Fruit fly (Drosophila melanogaster) whole organism, embryonic: ENCODE data around the gene CG43175.

Experiments used
- Abd-B ChIP-seq: fragments of 200-800 bp; sonication (Bioruptor generic); optimal IDR thresholded peaks from 2 replicates; lab custom pipeline; 2018; ENCODE audit warnings: missing biosample characterization, mild to moderate bottlenecking, missing genetic modification characterization, moderate library complexity
- Bdp1 ChIP-seq: fragments of 200-800 bp; sonication (Bioruptor generic); optimal IDR thresholded peaks from 3 replicates; lab custom pipeline; 2016; ENCODE audit warnings: missing biosample characterization, missing genetic modification characterization
- CG11247 ChIP-seq: fragments of 200-800 bp; sonication (Bioruptor generic); IDR thresholded peaks from 2 replicates; pipeline ENCODE4 v1.3.6; 2022; ENCODE audit warnings: missing biosample characterization, missing genetic modification characterization
- CG13424 ChIP-seq: fragments of 200-800 bp; sonication (Bioruptor generic); optimal IDR thresholded peaks from 2 replicates; lab custom pipeline; 2019; ENCODE audit warnings: missing biosample characterization, mild to moderate bottlenecking, missing genetic modification characterization, moderate library complexity
- CG13894 ChIP-seq: fragments of 200-800 bp; sonication (Bioruptor generic); optimal IDR thresholded peaks from 3 replicates; lab custom pipeline; 2018; ENCODE audit warnings: missing biosample characterization, mild to moderate bottlenecking, missing genetic modification characterization, moderate library complexity
- CG15269 ChIP-seq: fragments of 200-800 bp; sonication (Bioruptor generic); optimal IDR thresholded peaks from 2 replicates; lab custom pipeline; 2018; ENCODE audit warnings: missing biosample characterization, mild to moderate bottlenecking, missing genetic modification characterization, moderate library complexity
- CG15696 ChIP-seq: fragments of 200-800 bp; sonication (Bioruptor generic); optimal IDR thresholded peaks from 2 replicates; lab custom pipeline; 2019; ENCODE audit warnings: missing biosample characterization, mild to moderate bottlenecking, missing genetic modification characterization, moderate library complexity
- CG16779 ChIP-seq: fragments of 200-800 bp; sonication (Bioruptor generic); IDR thresholded peaks from 2 replicates; pipeline ENCODE4 v1.3.6; 2022; ENCODE audit warnings: missing biosample characterization, missing genetic modification characterization
- CG17186 ChIP-seq: fragments of 200-800 bp; sonication (Bioruptor generic); optimal IDR thresholded peaks from 3 replicates; lab custom pipeline; 2017; ENCODE audit warnings: missing biosample characterization, missing genetic modification reagents, missing genetic modification characterization
- CG17359 ChIP-seq: fragments of 200-800 bp; sonication (Bioruptor generic); optimal IDR thresholded peaks from 3 replicates; lab custom pipeline; 2018; ENCODE audit warnings: missing biosample characterization, mild to moderate bottlenecking, missing genetic modification characterization, moderate library complexity
- CG17361 ChIP-seq: fragments of 200-800 bp; sonication (Bioruptor generic); IDR thresholded peaks from 3 replicates; pipeline ENCODE4 v1.3.6; 2022; ENCODE audit warnings: missing biosample characterization, missing genetic modification characterization
- CG2116 ChIP-seq: fragments of 200-800 bp; sonication (Bioruptor generic); optimal IDR thresholded peaks from 3 replicates; lab custom pipeline; 2018; ENCODE audit warnings: missing biosample characterization, mild to moderate bottlenecking, missing genetic modification characterization
- CG2678 ChIP-seq: fragments of 200-800 bp; sonication (Bioruptor generic); optimal IDR thresholded peaks from 3 replicates; lab custom pipeline; 2019; ENCODE audit warnings: missing biosample characterization, mild to moderate bottlenecking, missing genetic modification characterization, moderate library complexity
- CG3281 ChIP-seq: fragments of 200-800 bp; sonication (Bioruptor generic); optimal IDR thresholded peaks from 3 replicates; lab custom pipeline; 2017; ENCODE audit warnings: missing biosample characterization, mild to moderate bottlenecking, missing genetic modification characterization
- CG3995 ChIP-seq: fragments of 200-800 bp; sonication (Bioruptor generic); optimal IDR thresholded peaks from 3 replicates; lab custom pipeline; 2016; ENCODE audit warnings: missing biosample characterization, missing genetic modification characterization
- CG4282 ChIP-seq: fragments of 200-800 bp; sonication (Bioruptor generic); optimal IDR thresholded peaks from 2 replicates; lab custom pipeline; 2016; ENCODE audit warnings: missing biosample characterization, missing genetic modification characterization
- CG6791 ChIP-seq: fragments of 200-800 bp; sonication (Bioruptor generic); IDR thresholded peaks from 3 replicates; pipeline ENCODE4 v1.3.6; 2022; ENCODE audit warnings: missing biosample characterization, missing genetic modification characterization; ENCODE audit not compliant: partially characterized antibody
- D19A ChIP-seq: fragments of 200-800 bp; optimal IDR thresholded peaks from 3 replicates; lab custom pipeline; 2019; ENCODE audit warnings: missing biosample characterization, mild to moderate bottlenecking, missing genetic modification characterization, moderate library complexity
- Dek ChIP-seq: fragments of 200-800 bp; sonication (Bioruptor generic); optimal IDR thresholded peaks from 3 replicates; lab custom pipeline; 2019; ENCODE audit warnings: missing biosample characterization, mild to moderate bottlenecking, missing genetic modification characterization, moderate library complexity
- Dref ChIP-seq: fragments of 200-800 bp; sonication (Bioruptor generic); IDR thresholded peaks from 2 replicates; pipeline ENCODE4 v1.3.6; 2022; ENCODE audit warnings: missing biosample characterization, missing genetic modification characterization
- Hr51 ChIP-seq, 2 experiments: fragments of 200-800 bp; sonication (Bioruptor generic); optimal IDR thresholded peaks; 2 replicates in 1 of 2; 3 replicates in 1 of 2; lab custom pipeline; 2016 to 2018; ENCODE audit warnings: missing biosample characterization in 2 of 2, missing genetic modification characterization in 2 of 2, mild to moderate bottlenecking in 1 of 2, moderate library complexity in 1 of 2
- Lim3 ChIP-seq: fragments of 200-800 bp; sonication (Bioruptor generic); IDR thresholded peaks from 2 replicates; pipeline ENCODE4 v1.3.6; 2022; ENCODE audit warnings: missing biosample characterization, missing genetic modification characterization
- Myb ChIP-seq: fragments of 200-800 bp; sonication (Bioruptor generic); optimal IDR thresholded peaks from 2 replicates; lab custom pipeline; 2016; ENCODE audit warnings: missing biosample characterization, missing genetic modification characterization
- Oli ChIP-seq: fragments of 200-800 bp; sonication (Bioruptor generic); optimal IDR thresholded peaks from 2 replicates; lab custom pipeline; 2018; ENCODE audit warnings: missing biosample characterization, mild to moderate bottlenecking, missing genetic modification characterization, moderate library complexity
- Ptx1 ChIP-seq: fragments of 200-800 bp; sonication (Bioruptor generic); IDR thresholded peaks from 2 replicates; pipeline ENCODE4 v1.3.6; 2022; ENCODE audit warnings: missing biosample characterization, missing genetic modification characterization
- Sox102F ChIP-seq: fragments of 200-800 bp; sonication (Bioruptor generic); optimal IDR thresholded peaks from 2 replicates; lab custom pipeline; 2018; ENCODE audit warnings: missing biosample characterization, mild to moderate bottlenecking, missing genetic modification characterization, moderate library complexity
- Sry-δ ChIP-seq: fragments of 200-800 bp; sonication (Bioruptor generic); optimal IDR thresholded peaks from 2 replicates; lab custom pipeline; 2016; ENCODE audit warnings: missing biosample characterization, missing genetic modification characterization
- br ChIP-seq: fragments of >200 bp; optimal IDR thresholded peaks from 2 replicates; lab custom pipeline; 2017
- chif ChIP-seq, 2 experiments: fragments of 200-800 bp; sonication (Bioruptor generic); optimal IDR thresholded peaks; 3 replicates each; lab custom pipeline; 2016; ENCODE audit warnings: missing biosample characterization in 2 of 2, missing genetic modification characterization in 2 of 2
- chinmo ChIP-seq: fragments of 200-800 bp; sonication (Bioruptor generic); IDR thresholded peaks from 4 replicates; pipeline ENCODE4 v1.3.6; 2022; ENCODE audit warnings: missing biosample characterization, missing genetic modification characterization; ENCODE audit not compliant: partially characterized antibody
- da ChIP-seq: fragments of 200-800 bp; sonication (Bioruptor generic); optimal IDR thresholded peaks from 2 replicates; lab custom pipeline; 2016; ENCODE audit warnings: missing biosample characterization, missing genetic modification characterization
- esg ChIP-seq: fragments of 200-800 bp; sonication (Bioruptor generic); conservative IDR thresholded peaks from 2 replicates; pipeline ENCODE4 v1.3.6; 2022; ENCODE audit warnings: missing biosample characterization, missing genetic modification characterization
- fd3F ChIP-seq: fragments of 200-800 bp; sonication (Bioruptor generic); optimal IDR thresholded peaks from 2 replicates; lab custom pipeline; 2018; ENCODE audit warnings: missing biosample characterization, mild to moderate bottlenecking, missing genetic modification characterization, moderate library complexity
- gem ChIP-seq: fragments of 200-800 bp; sonication (Bioruptor generic); optimal IDR thresholded peaks from 2 replicates; lab custom pipeline; 2019; ENCODE audit warnings: missing biosample characterization, mild to moderate bottlenecking, missing genetic modification characterization, moderate library complexity
- grau ChIP-seq: fragments of 200-800 bp; optimal IDR thresholded peaks from 3 replicates; lab custom pipeline; 2019; ENCODE audit warnings: missing biosample characterization, mild to moderate bottlenecking, missing genetic modification characterization, moderate library complexity
- gsb-n ChIP-seq: fragments of 200-800 bp; sonication (Bioruptor generic); optimal IDR thresholded peaks from 3 replicates; lab custom pipeline; 2018; ENCODE audit warnings: missing biosample characterization, mild to moderate bottlenecking, missing genetic modification characterization
- h ChIP-seq: fragments of >200 bp; optimal IDR thresholded peaks from 2 replicates; lab custom pipeline; 2017
- hbn ChIP-seq: fragments of 200-800 bp; sonication (Bioruptor generic); IDR thresholded peaks from 2 replicates; pipeline ENCODE4 v1.3.6; 2022; ENCODE audit warnings: missing biosample characterization, missing genetic modification characterization; ENCODE audit not compliant: partially characterized antibody
- kni ChIP-seq: fragments of 200-800 bp; sonication (Bioruptor generic); optimal IDR thresholded peaks from 3 replicates; lab custom pipeline; 2017; ENCODE audit warnings: mild to moderate bottlenecking, missing biosample characterization, missing genetic modification reagents, missing genetic modification characterization
- lilli ChIP-seq: fragments of 200-800 bp; sonication (Bioruptor generic); optimal IDR thresholded peaks from 3 replicates; lab custom pipeline; 2016; ENCODE audit warnings: missing biosample characterization, missing genetic modification characterization
- pan ChIP-seq, 4 experiments: fragments of >200 bp in 3 of 4; fragments of 200-800 bp in 1 of 4; sonication (Bioruptor generic) in 1 of 4; optimal IDR thresholded peaks in 3 of 4; IDR thresholded peaks in 1 of 4; 2 replicates each; pipeline versions ENCODE4 v1.3.6 to Lab custom; 2017 to 2022; ENCODE audit warnings: missing biosample characterization in 2 of 4, missing genetic modification characterization in 2 of 4, mixed read lengths in 1 of 4
- pzg ChIP-seq: fragments of 200-800 bp; sonication (Bioruptor generic); optimal IDR thresholded peaks from 3 replicates; lab custom pipeline; 2018; ENCODE audit warnings: missing biosample characterization, mild to moderate bottlenecking, missing genetic modification characterization, moderate library complexity
- slbo ChIP-seq: fragments of 200-800 bp; sonication (Bioruptor generic); IDR thresholded peaks from 2 replicates; pipeline ENCODE4 v1.3.6; 2022; ENCODE audit warnings: missing biosample characterization, missing genetic modification characterization
- sr ChIP-seq: fragments of 200-800 bp; sonication (Bioruptor generic); IDR thresholded peaks from 3 replicates; pipeline ENCODE4 v1.3.6; 2022; ENCODE audit warnings: missing biosample characterization, missing genetic modification characterization
- vnd ChIP-seq: fragments of 200-800 bp; sonication (Bioruptor generic); IDR thresholded peaks from 3 replicates; pipeline ENCODE4 v1.3.6; 2022; ENCODE audit warnings: missing biosample characterization, missing genetic modification characterization; ENCODE audit not compliant: partially characterized antibody
- wdn ChIP-seq: fragments of 200-800 bp; sonication (Bioruptor generic); IDR thresholded peaks from 2 replicates; pipeline ENCODE4 v1.3.6; 2022; ENCODE audit warnings: missing biosample characterization, missing genetic modification characterization

Gene CG43175

dm6 chr3R:17605872-17606271, 24.6 kb upstream of the CG43175 start, which contains the start of gene sll (continued):
- TF ChIP-seq Myb (GFP tag; lab: Kevin White, UChicago) (peak; percentile 96), CG4282 (GFP tag; lab: Kevin White, UChicago) (no peak), Lim3 (no peak), gsb-n (no peak), CG3995 (GFP tag; lab: Kevin White, UChicago) (no peak), br (lab: Kevin White, UChicago) (no peak), wdn (no peak), da (GFP tag; lab: Kevin White, UChicago) (no peak), CG15696 (no peak), hbn (GFP tag; lab: Robert Waterston, UW) (no peak), CG13894 (tag; lab: Kevin White, UChicago) (no peak), Sry-δ (peak; percentile 40)

dm6 chr3R:17609059-17609458, 21.5 kb upstream of the CG43175 start, which contains the start of gene CG14329:
TSS of gene CG14329 (plus strand) at chr3R:17609359.
- TF ChIP-seq sr (0 out of 3 replicates have a peak, but pooled peaks have one; percentile 22), CG13424 (tag; lab: Kevin White, UChicago) (no peak)

dm6 chr3R:17611411-17611810, 19.1 kb upstream of the CG43175 start, which contains the start of gene Edg91:
TSS of gene Edg91 (minus strand) at chr3R:17611511.
- TF ChIP-seq vnd (GFP tag; lab: Robert Waterston, UW) (no peak), chif (GFP tag; optimal IDR thresholded peaks at IDR 0.05; lab: Kevin White, UChicago) (no peak), CG11247 (no peak), h (lab: Kevin White, UChicago) (no peak), slbo (GFP tag; lab: Robert Waterston, UW) (no peak), Bdp1 (GFP tag; lab: Kevin White, UChicago) (no peak), chinmo (peak; percentile 65; the same call in 1 of the 4 replicates), CG3281 (GFP tag; lab: Kevin White, UChicago) (no peak), lilli (GFP tag; lab: Kevin White, UChicago) (no peak)

dm6 chr3R:17611836-17612235, 18.7 kb upstream of the CG43175 start:
- TF ChIP-seq Sox102F: peak; percentile 10
- TF ChIP-seq CG2678 (tag; lab: Kevin White, UChicago): peak; percentile 17
- TF ChIP-seq pan (optimal IDR thresholded peaks at IDR 0.05; lab: Kevin White, UChicago): no peak
- peak in 1 of 2 experiments; percentile 39 for TF ChIP-seq pan (GFP tag; optimal IDR thresholded peaks at IDR 0.05 in 1 of 2, IDR thresholded peaks at IDR 0.05 in 1 of 2)
- no peak for TF ChIP-seq pzg (GFP tag; lab: Kevin White, UChicago)
- peak; percentile 66 for TF ChIP-seq gem (tag; lab: Kevin White, UChicago)
- TF ChIP-seq Dref (GFP tag; lab: Robert Waterston, UW): no peak
- peak; percentile 39 for TF ChIP-seq D19A
- TF ChIP-seq esg: no peak
- TF ChIP-seq CG13424 (tag; lab: Kevin White, UChicago): peak; percentile 49
- TF ChIP-seq Oli (tag; lab: Kevin White, UChicago): peak; percentile 20
- no peak for TF ChIP-seq CG17186 (GFP tag; lab: Kevin White, UChicago)
- TF ChIP-seq CG2116 (GFP tag; lab: Kevin White, UChicago): no peak
- TF ChIP-seq CG15269 (tag; lab: Kevin White, UChicago): peak; percentile 61
- TF ChIP-seq CG17359 (tag; lab: Kevin White, UChicago): no peak
- TF ChIP-seq Hr51 (GFP tag; optimal IDR thresholded peaks at IDR 0.05; lab: Kevin White, UChicago): peak in 1 of 2 experiments; percentile 30
- TF ChIP-seq Ptx1: peak; percentile 48
- TF ChIP-seq grau: peak; percentile 45
- 0 out of 3 replicates have a peak, but pooled peaks have one; percentile 29 for TF ChIP-seq CG17361 (GFP tag; lab: Robert Waterston, UW)
- TF ChIP-seq kni: no peak
- TF ChIP-seq Abd-B: no peak
- peak; percentile 44 for TF ChIP-seq fd3F (GFP tag; lab: Kevin White, UChicago)
- TF ChIP-seq CG16779 (GFP tag; lab: Robert Waterston, UW): no peak
- peak; percentile 15 for TF ChIP-seq Dek (tag; lab: Kevin White, UChicago)
- no peak for TF ChIP-seq CG6791 (GFP tag; lab: Robert Waterston, UW)
